Fruit fly (Drosophila melanogaster) whole organism, embryonic: Measurements from ENCODE around the gene Mo25.
A peak's percentile ranks its signal among the peaks of the same experiment; 100 is the strongest.

Source experiments
- B-H2 ChIP-seq: fragments of 200-800 bp; sonication (Bioruptor generic); optimal IDR thresholded peaks from 2 replicates; lab custom pipeline; 2018; ENCODE audit warnings: missing biosample characterization, mild to moderate bottlenecking, missing genetic modification characterization
- CG10209 ChIP-seq: fragments of 200-800 bp; sonication (Bioruptor generic); optimal IDR thresholded peaks from 3 replicates; lab custom pipeline; 2017; ENCODE audit warnings: missing biosample characterization, mild to moderate bottlenecking, missing genetic modification characterization, missing genetic modification reagents
- CG10274 ChIP-seq: fragments of 200-800 bp; sonication (Bioruptor generic); optimal IDR thresholded peaks from 3 replicates; lab custom pipeline; 2017; ENCODE audit warnings: missing biosample characterization, mild to moderate bottlenecking, missing genetic modification characterization
- CG13296 ChIP-seq: fragments of 200-800 bp; sonication (Bioruptor generic); optimal IDR thresholded peaks from 3 replicates; lab custom pipeline; 2018; ENCODE audit warnings: missing biosample characterization, mild to moderate bottlenecking, missing genetic modification characterization
- CG14050 ChIP-seq: fragments of 200-800 bp; sonication (Bioruptor generic); IDR thresholded peaks from 3 replicates; pipeline ENCODE4 v1.3.6; 2022; ENCODE audit warnings: missing biosample characterization, missing genetic modification characterization
- CG15011 ChIP-seq: fragments of 200-800 bp; sonication (Bioruptor generic); optimal IDR thresholded peaks from 3 replicates; lab custom pipeline; 2018; ENCODE audit warnings: missing biosample characterization, mild to moderate bottlenecking, missing genetic modification characterization
- CG15601 ChIP-seq: fragments of 200-800 bp; sonication (Bioruptor generic); optimal IDR thresholded peaks from 3 replicates; lab custom pipeline; 2019; ENCODE audit warnings: missing biosample characterization, mild to moderate bottlenecking, missing genetic modification characterization, moderate library complexity
- CG15696 ChIP-seq: fragments of 200-800 bp; sonication (Bioruptor generic); optimal IDR thresholded peaks from 2 replicates; lab custom pipeline; 2019; ENCODE audit warnings: missing biosample characterization, mild to moderate bottlenecking, missing genetic modification characterization, moderate library complexity
- CG1647 ChIP-seq: fragments of 200-800 bp; sonication (Bioruptor generic); optimal IDR thresholded peaks from 3 replicates; lab custom pipeline; 2016; ENCODE audit warnings: missing biosample characterization, missing genetic modification characterization
- CG2678 ChIP-seq: fragments of 200-800 bp; sonication (Bioruptor generic); optimal IDR thresholded peaks from 3 replicates; lab custom pipeline; 2019; ENCODE audit warnings: missing biosample characterization, mild to moderate bottlenecking, missing genetic modification characterization, moderate library complexity
- CG2889 ChIP-seq: fragments of 200-800 bp; sonication (Bioruptor generic); IDR thresholded peaks from 3 replicates; pipeline ENCODE4 v1.3.6; 2022; ENCODE audit warnings: missing biosample characterization, missing genetic modification characterization
- CG30020 ChIP-seq: fragments of 200-800 bp; optimal IDR thresholded peaks from 2 replicates; lab custom pipeline; 2019; ENCODE audit warnings: missing biosample characterization, mild to moderate bottlenecking, missing genetic modification characterization, moderate library complexity
- CG31441 ChIP-seq: fragments of 200-800 bp; sonication (Bioruptor generic); IDR thresholded peaks from 2 replicates; pipeline ENCODE4 v1.3.6; 2022; ENCODE audit warnings: missing biosample characterization, missing genetic modification characterization
- CG3281 ChIP-seq: fragments of 200-800 bp; sonication (Bioruptor generic); optimal IDR thresholded peaks from 3 replicates; lab custom pipeline; 2017; ENCODE audit warnings: missing biosample characterization, mild to moderate bottlenecking, missing genetic modification characterization
- CG42726 ChIP-seq: fragments of 200-800 bp; sonication (Bioruptor generic); IDR thresholded peaks from 2 replicates; pipeline ENCODE4 v1.3.6; 2022; ENCODE audit warnings: missing biosample characterization, missing genetic modification characterization; ENCODE audit not compliant: partially characterized antibody
- CG5180 ChIP-seq: fragments of 200-800 bp; sonication (Bioruptor generic); optimal IDR thresholded peaks from 3 replicates; lab custom pipeline; 2017; ENCODE audit warnings: missing biosample characterization, missing genetic modification characterization, mild to moderate bottlenecking, moderate library complexity, missing genetic modification reagents
- CG6765 ChIP-seq: fragments of 200-800 bp; sonication (Bioruptor generic); optimal IDR thresholded peaks from 3 replicates; lab custom pipeline; 2017; ENCODE audit warnings: missing biosample characterization, mild to moderate bottlenecking, missing genetic modification characterization
- CG7372 ChIP-seq: fragments of 200-800 bp; sonication (Bioruptor generic); IDR thresholded peaks from 2 replicates; pipeline ENCODE4 v1.3.6; 2022; ENCODE audit warnings: missing biosample characterization, missing genetic modification characterization
- CG7745 ChIP-seq: fragments of 200-800 bp; sonication (Bioruptor generic); optimal IDR thresholded peaks from 2 replicates; lab custom pipeline; 2018; ENCODE audit warnings: missing biosample characterization, mild to moderate bottlenecking, missing genetic modification characterization, moderate library complexity
- CG7987 ChIP-seq: fragments of 200-800 bp; sonication (Bioruptor generic); optimal IDR thresholded peaks from 2 replicates; lab custom pipeline; 2018; ENCODE audit warnings: missing biosample characterization, mild to moderate bottlenecking, missing genetic modification characterization, moderate library complexity
- CG8290 ChIP-seq, 3 experiments: fragments of 200-800 bp; sonication (Bioruptor generic); optimal IDR thresholded peaks; 2 replicates each; lab custom pipeline; 2016 to 2019; ENCODE audit warnings: missing biosample characterization in 3 of 3, missing genetic modification characterization in 3 of 3, mild to moderate bottlenecking in 2 of 3, moderate library complexity in 1 of 3
- CG8924 ChIP-seq: fragments of 200-800 bp; optimal IDR thresholded peaks from 3 replicates; lab custom pipeline; 2019; ENCODE audit warnings: missing biosample characterization, mild to moderate bottlenecking, missing genetic modification characterization, moderate library complexity
- CG9609 ChIP-seq: fragments of 200-800 bp; sonication (Bioruptor generic); optimal IDR thresholded peaks from 3 replicates; lab custom pipeline; 2016; ENCODE audit warnings: missing biosample characterization, missing genetic modification characterization
- CG9727 ChIP-seq: fragments of 200-800 bp; sonication (Bioruptor generic); optimal IDR thresholded peaks from 3 replicates; lab custom pipeline; 2017; ENCODE audit warnings: missing biosample characterization, mild to moderate bottlenecking, missing genetic modification characterization
- CG9932 ChIP-seq: fragments of 200-800 bp; sonication (Bioruptor generic); IDR thresholded peaks from 2 replicates; pipeline ENCODE4 v1.3.6; 2022; ENCODE audit warnings: missing biosample characterization, missing genetic modification characterization
- CTCF ChIP-seq: fragments of 200-800 bp; sonication (Bioruptor generic); optimal IDR thresholded peaks from 2 replicates; lab custom pipeline; 2017; ENCODE audit warnings: missing biosample characterization, mild to moderate bottlenecking, missing genetic modification characterization, moderate library complexity
- ERR ChIP-seq: fragments of 200-800 bp; sonication (Bioruptor generic); optimal IDR thresholded peaks from 2 replicates; lab custom pipeline; 2016; ENCODE audit warnings: missing biosample characterization, missing genetic modification characterization
- H15 ChIP-seq: fragments of 200-800 bp; sonication (Bioruptor generic); IDR thresholded peaks from 3 replicates; pipeline ENCODE4 v1.3.6; 2022; ENCODE audit warnings: missing biosample characterization, missing genetic modification characterization
- Hmr ChIP-seq: fragments of 200-800 bp; sonication (Bioruptor generic); optimal IDR thresholded peaks from 3 replicates; lab custom pipeline; 2017; ENCODE audit warnings: mild to moderate bottlenecking, missing biosample characterization, missing genetic modification reagents, missing genetic modification characterization
- Oli ChIP-seq: fragments of 200-800 bp; sonication (Bioruptor generic); optimal IDR thresholded peaks from 2 replicates; lab custom pipeline; 2018; ENCODE audit warnings: missing biosample characterization, mild to moderate bottlenecking, missing genetic modification characterization, moderate library complexity
- Pdp1 ChIP-seq, 2 experiments: fragments of 200-800 bp; sonication (Bioruptor generic); optimal IDR thresholded peaks; 3 replicates each; lab custom pipeline; 2016; ENCODE audit warnings: missing biosample characterization in 2 of 2, missing genetic modification characterization in 2 of 2, mild to moderate bottlenecking in 1 of 2, moderate library complexity in 1 of 2
- Side ChIP-seq: fragments of 200-800 bp; sonication (Bioruptor generic); optimal IDR thresholded peaks from 2 replicates; lab custom pipeline; 2016; ENCODE audit warnings: missing biosample characterization, missing genetic modification characterization
- ash1 ChIP-seq: fragments of 200-800 bp; sonication (Bioruptor generic); optimal IDR thresholded peaks from 2 replicates; lab custom pipeline; 2018; ENCODE audit warnings: missing biosample characterization, mild to moderate bottlenecking, missing genetic modification characterization
- bsh ChIP-seq, 2 experiments: fragments of 200-800 bp; sonication (Bioruptor generic); optimal IDR thresholded peaks; 2 replicates each; lab custom pipeline; 2017 to 2018; ENCODE audit warnings: mild to moderate bottlenecking in 2 of 2, missing biosample characterization in 2 of 2, missing genetic modification characterization in 2 of 2, moderate library complexity in 1 of 2
- ci ChIP-seq: fragments of 200-800 bp; sonication (Bioruptor generic); IDR thresholded peaks from 3 replicates; pipeline ENCODE4 v1.3.6; 2022; ENCODE audit warnings: missing biosample characterization, missing genetic modification characterization
- croc ChIP-seq: fragments of 200-800 bp; sonication (Bioruptor generic); conservative IDR thresholded peaks from 3 replicates; pipeline ENCODE4 v1.3.6; 2022; ENCODE audit warnings: missing biosample characterization, missing genetic modification characterization
- crol ChIP-seq: fragments of 200-800 bp; sonication (Bioruptor generic); IDR thresholded peaks from 2 replicates; pipeline ENCODE4 v1.3.6; 2022; ENCODE audit warnings: missing biosample characterization, missing genetic modification characterization
- danr ChIP-seq: fragments of 200-800 bp; sonication (Bioruptor generic); IDR thresholded peaks from 2 replicates; pipeline ENCODE4 v1.3.6; 2022; ENCODE audit warnings: missing biosample characterization, missing genetic modification characterization
- fd102C ChIP-seq: fragments of 200-800 bp; sonication (Bioruptor generic); optimal IDR thresholded peaks from 2 replicates; lab custom pipeline; 2018; ENCODE audit warnings: missing biosample characterization, mild to moderate bottlenecking, missing genetic modification characterization, moderate library complexity
- hth ChIP-seq: fragments of >200 bp; optimal IDR thresholded peaks from 2 replicates; lab custom pipeline; 2017; ENCODE audit warnings: inconsistent platforms
- jumu ChIP-seq: fragments of 200-800 bp; sonication (Bioruptor generic); optimal IDR thresholded peaks from 3 replicates; lab custom pipeline; 2016; ENCODE audit warnings: missing biosample characterization, missing genetic modification characterization
- lmd ChIP-seq: fragments of 200-800 bp; sonication (Bioruptor generic); IDR thresholded peaks from 2 replicates; pipeline ENCODE4 v1.3.6; 2022; ENCODE audit warnings: missing biosample characterization, missing genetic modification characterization
- lola ChIP-seq, 3 experiments: fragments of >200 bp in 2 of 3; fragments of 200-800 bp in 1 of 3; sonication (Bioruptor generic) in 1 of 3; optimal IDR thresholded peaks; 2 replicates each; lab custom pipeline; 2017 to 2019; ENCODE audit warnings: missing biosample characterization in 3 of 3, missing genetic modification characterization in 3 of 3, mild to moderate bottlenecking in 1 of 3, moderate library complexity in 1 of 3
- nmo ChIP-seq: fragments of 200-800 bp; sonication (Bioruptor generic); optimal IDR thresholded peaks from 2 replicates; lab custom pipeline; 2018; ENCODE audit warnings: missing biosample characterization, mild to moderate bottlenecking, missing genetic modification characterization, moderate library complexity
- otp ChIP-seq: fragments of 200-800 bp; sonication (Bioruptor generic); IDR thresholded peaks from 3 replicates; pipeline ENCODE4, ENCODE4 v1.3.6; 2022; ENCODE audit warnings: missing biosample characterization, missing genetic modification characterization
- pros ChIP-seq: fragments of 200-800 bp; sonication (Bioruptor generic); optimal IDR thresholded peaks from 3 replicates; lab custom pipeline; 2019; ENCODE audit warnings: missing biosample characterization, mild to moderate bottlenecking, missing genetic modification characterization, moderate library complexity
- ranshi ChIP-seq: fragments of 200-800 bp; sonication (Bioruptor generic); IDR thresholded peaks from 2 replicates; pipeline ENCODE4 v1.3.6; 2022; ENCODE audit warnings: missing biosample characterization, missing genetic modification characterization
- scrt ChIP-seq: fragments of 200-800 bp; sonication (Bioruptor generic); optimal IDR thresholded peaks from 2 replicates; lab custom pipeline; 2018; ENCODE audit warnings: missing biosample characterization, mild to moderate bottlenecking, missing genetic modification characterization, moderate library complexity
- slp2 ChIP-seq: fragments of 200-800 bp; sonication (Bioruptor generic); optimal IDR thresholded peaks from 2 replicates; lab custom pipeline; 2016; ENCODE audit warnings: missing biosample characterization, missing genetic modification characterization
- tio ChIP-seq: fragments of 200-800 bp; sonication (Bioruptor generic); optimal IDR thresholded peaks from 2 replicates; lab custom pipeline; 2017; ENCODE audit warnings: missing biosample characterization, missing genetic modification characterization, inconsistent platforms
- ttk ChIP-seq: fragments of 200-800 bp; sonication (Bioruptor generic); IDR thresholded peaks from 2 replicates; pipeline ENCODE4 v2.1.2; 2022; ENCODE audit warnings: missing biosample characterization, missing genetic modification characterization

The Mo25 gene

DNA sequence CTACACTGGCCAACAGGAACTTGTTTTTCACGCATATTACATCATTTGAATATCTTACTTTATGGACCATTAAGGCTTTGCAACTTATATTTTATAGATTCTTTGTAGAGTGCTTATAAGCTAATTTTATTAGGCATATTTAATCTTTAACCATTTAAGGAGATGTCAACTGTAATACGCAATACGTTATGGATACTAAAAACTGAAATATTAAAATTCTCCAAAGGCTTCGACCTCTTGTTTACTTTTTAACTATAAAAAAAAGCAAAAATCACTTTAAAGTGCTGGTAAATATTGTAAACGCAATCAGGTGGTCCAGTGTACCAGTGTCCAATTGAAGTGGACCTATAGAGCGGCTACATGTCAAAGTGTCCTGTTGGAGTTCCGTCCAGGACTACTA lies 41.7 kb upstream of the Mo25 start (continued):
- peak; percentile 28 for TF ChIP-seq CG15011 (GFP tag; lab: Kevin White, UChicago)
- peak in 1 of 2 experiments; percentile 2 for TF ChIP-seq bsh (GFP tag; optimal IDR thresholded peaks at IDR 0.05; lab: Kevin White, UChicago)
- TF ChIP-seq CG15696 (tag; lab: Kevin White, UChicago): no peak
- no peak; the same call in 2 of the 3 replicates for TF ChIP-seq ci
- TF ChIP-seq Hmr (GFP tag; lab: Kevin White, UChicago): peak; percentile 39
- TF ChIP-seq CG2678 (tag; lab: Kevin White, UChicago): peak; percentile 73
- TF ChIP-seq otp (GFP tag; lab: Robert Waterston, UW): no peak
- no peak for TF ChIP-seq croc (GFP tag; lab: Robert Waterston, UW)
- TF ChIP-seq CG10274 (GFP tag; lab: Kevin White, UChicago): no peak
- peak; percentile 17 for TF ChIP-seq CG10209 (GFP tag; lab: Kevin White, UChicago)
- no peak for TF ChIP-seq B-H2 (GFP tag; lab: Kevin White, UChicago)
- TF ChIP-seq CG6765: peak; percentile 17
- 0 out of 2 replicates have a peak, but pooled peaks have one; percentile 5 for TF ChIP-seq danr (GFP tag; lab: Robert Waterston, UW)
- TF ChIP-seq CG7372 (GFP tag; lab: Robert Waterston, UW): no peak
- TF ChIP-seq nmo (GFP tag; lab: Kevin White, UChicago): peak; percentile 12
- TF ChIP-seq CG1647: no peak
- no peak for TF ChIP-seq CG14050 (GFP tag; lab: Robert Waterston, UW)
- TF ChIP-seq CG31441 (GFP tag; lab: Robert Waterston, UW): 0 out of 2 replicates have a peak, but pooled peaks have one; percentile 29
- no peak for TF ChIP-seq Pdp1 (GFP tag; optimal IDR thresholded peaks at IDR 0.05; lab: Kevin White, UChicago)
- TF ChIP-seq lmd (GFP tag; lab: Robert Waterston, UW): peak; percentile 46; the same call in 1 of the 2 replicates
- no peak for TF ChIP-seq CG30020 (tag; lab: Kevin White, UChicago)
- no peak for TF ChIP-seq CG7745 (tag; lab: Kevin White, UChicago)
- TF ChIP-seq tio (GFP tag; lab: Kevin White, UChicago): peak; percentile 23
- TF ChIP-seq Side: no peak
- TF ChIP-seq hth (lab: Kevin White, UChicago): no peak
- peak; percentile 15 for TF ChIP-seq CG9727 (GFP tag; lab: Kevin White, UChicago)
- TF ChIP-seq CG5180: peak; percentile 27
- no peak for TF ChIP-seq CG9932 (GFP tag; lab: Robert Waterston, UW)
- TF ChIP-seq CG9609 (GFP tag; lab: Kevin White, UChicago): no peak
- TF ChIP-seq scrt: peak; percentile 11
- TF ChIP-seq CG8290 (GFP tag; optimal IDR thresholded peaks at IDR 0.05; lab: Kevin White, UChicago): no peak
- TF ChIP-seq CG8290 (tag; optimal IDR thresholded peaks at IDR 0.05; lab: Kevin White, UChicago): no peak
- TF ChIP-seq CTCF (GFP tag; lab: Kevin White, UChicago): no peak
- no peak for TF ChIP-seq H15 (GFP tag; lab: Robert Waterston, UW)
- TF ChIP-seq ERR (GFP tag; lab: Kevin White, UChicago): no peak
- peak; percentile 35 for TF ChIP-seq CG8924 (tag; lab: Kevin White, UChicago)
- no peak for TF ChIP-seq slp2 (GFP tag; lab: Kevin White, UChicago)
- TF ChIP-seq CG2889 (GFP tag; lab: Robert Waterston, UW): peak; percentile 42; the same call in 1 of the 3 replicates
- TF ChIP-seq fd102C (GFP tag; lab: Kevin White, UChicago): no peak
- no peak for TF ChIP-seq pros
- TF ChIP-seq CG13296 (GFP tag; lab: Kevin White, UChicago): peak; percentile 31
- TF ChIP-seq CG7987 (GFP tag; lab: Kevin White, UChicago): no peak
- TF ChIP-seq ttk: no peak
- TF ChIP-seq lola (GFP tag; optimal IDR thresholded peaks at IDR 0.05; lab: Kevin White, UChicago): peak in 1 of 3 experiments; percentile 6
- TF ChIP-seq ash1 (GFP tag; lab: Kevin White, UChicago): no peak
- TF ChIP-seq jumu (GFP tag; lab: Kevin White, UChicago): no peak
- no peak for TF ChIP-seq crol
- no peak for TF ChIP-seq CG15601 (tag; lab: Kevin White, UChicago)
- TF ChIP-seq CG3281 (GFP tag; lab: Kevin White, UChicago): peak; percentile 61
- TF ChIP-seq Oli: peak; percentile 55
- TF ChIP-seq ranshi: 0 out of 2 replicates have a peak, but pooled peaks have one; percentile 27
- no peak for TF ChIP-seq CG42726 (GFP tag; lab: Robert Waterston, UW)
